Fruit fly (Drosophila melanogaster) whole organism, adult: ENCODE results near the gene Jwa.

Experiments
- CG11617 ChIP-seq: fragments of 200-800 bp; sonication (Bioruptor generic); optimal IDR thresholded peaks from 2 replicates; lab custom pipeline; 2017; ENCODE audit warnings: mild to moderate bottlenecking, missing biosample characterization, missing genetic modification reagents, missing genetic modification characterization
- CG12768 ChIP-seq: fragments of 200-800 bp; sonication (Bioruptor generic); optimal IDR thresholded peaks from 2 replicates; lab custom pipeline; 2017; ENCODE audit warnings: missing biosample characterization, missing genetic modification characterization, mild to moderate bottlenecking, moderate library complexity, missing genetic modification reagents
- CG14711 ChIP-seq: fragments of 200-800 bp; sonication (Bioruptor generic); optimal IDR thresholded peaks from 2 replicates; lab custom pipeline; 2018; ENCODE audit warnings: missing biosample characterization, mild to moderate bottlenecking, missing genetic modification characterization, moderate library complexity
- Clk ChIP-seq: fragments of 200-800 bp; sonication (Bioruptor generic); optimal IDR thresholded peaks from 2 replicates; lab custom pipeline; 2017; ENCODE audit warnings: missing biosample characterization, missing genetic modification characterization
- Crg-1 ChIP-seq: fragments of 200-800 bp; sonication (Bioruptor generic); optimal IDR thresholded peaks from 2 replicates; lab custom pipeline; 2016; ENCODE audit warnings: missing biosample characterization, missing genetic modification characterization
- Hr96 ChIP-seq: fragments of 200-800 bp; sonication (Bioruptor generic); optimal IDR thresholded peaks from 2 replicates; lab custom pipeline; 2016; ENCODE audit warnings: missing biosample characterization, missing genetic modification characterization
- Mnt ChIP-seq: fragments of 200-800 bp; sonication (Bioruptor generic); optimal IDR thresholded peaks from 2 replicates; lab custom pipeline; 2016; ENCODE audit warnings: missing biosample characterization, mild to moderate bottlenecking, missing genetic modification characterization
- bab1 ChIP-seq: fragments of 200-800 bp; sonication (Bioruptor generic); optimal IDR thresholded peaks from 3 replicates; lab custom pipeline; 2019; ENCODE audit warnings: missing biosample characterization, mild to moderate bottlenecking, missing genetic modification characterization, moderate library complexity
- cic ChIP-seq: fragments of 200-800 bp; sonication (Bioruptor generic); optimal IDR thresholded peaks from 2 replicates; lab custom pipeline; 2017; ENCODE audit warnings: missing biosample characterization, mild to moderate bottlenecking, missing genetic modification characterization, moderate library complexity
- cnc ChIP-seq, 2 experiments: fragments of >200 bp; optimal IDR thresholded peaks; 2 replicates each; lab custom pipeline; 2017
- kay ChIP-seq: fragments of 200-800 bp; sonication (Bioruptor generic); peaks from one replicate; lab custom pipeline; 2016; ENCODE audit warnings: missing biosample characterization, missing genetic modification characterization, borderline replicate concordance
- ovo ChIP-seq: fragments of 200-800 bp; sonication (Bioruptor generic); optimal IDR thresholded peaks from 2 replicates; lab custom pipeline; 2016; ENCODE audit warnings: missing biosample characterization, missing genetic modification characterization
- pad ChIP-seq: fragments of 200-800 bp; sonication (Bioruptor generic); optimal IDR thresholded peaks from 3 replicates; lab custom pipeline; 2017; ENCODE audit warnings: missing biosample characterization, missing genetic modification characterization, mild to moderate bottlenecking, moderate library complexity, missing genetic modification reagents
- toe ChIP-seq: fragments of 200-800 bp; sonication (Bioruptor generic); optimal IDR thresholded peaks from 2 replicates; lab custom pipeline; 2016; ENCODE audit warnings: missing biosample characterization, missing genetic modification characterization

Jwa gene

DNA sequence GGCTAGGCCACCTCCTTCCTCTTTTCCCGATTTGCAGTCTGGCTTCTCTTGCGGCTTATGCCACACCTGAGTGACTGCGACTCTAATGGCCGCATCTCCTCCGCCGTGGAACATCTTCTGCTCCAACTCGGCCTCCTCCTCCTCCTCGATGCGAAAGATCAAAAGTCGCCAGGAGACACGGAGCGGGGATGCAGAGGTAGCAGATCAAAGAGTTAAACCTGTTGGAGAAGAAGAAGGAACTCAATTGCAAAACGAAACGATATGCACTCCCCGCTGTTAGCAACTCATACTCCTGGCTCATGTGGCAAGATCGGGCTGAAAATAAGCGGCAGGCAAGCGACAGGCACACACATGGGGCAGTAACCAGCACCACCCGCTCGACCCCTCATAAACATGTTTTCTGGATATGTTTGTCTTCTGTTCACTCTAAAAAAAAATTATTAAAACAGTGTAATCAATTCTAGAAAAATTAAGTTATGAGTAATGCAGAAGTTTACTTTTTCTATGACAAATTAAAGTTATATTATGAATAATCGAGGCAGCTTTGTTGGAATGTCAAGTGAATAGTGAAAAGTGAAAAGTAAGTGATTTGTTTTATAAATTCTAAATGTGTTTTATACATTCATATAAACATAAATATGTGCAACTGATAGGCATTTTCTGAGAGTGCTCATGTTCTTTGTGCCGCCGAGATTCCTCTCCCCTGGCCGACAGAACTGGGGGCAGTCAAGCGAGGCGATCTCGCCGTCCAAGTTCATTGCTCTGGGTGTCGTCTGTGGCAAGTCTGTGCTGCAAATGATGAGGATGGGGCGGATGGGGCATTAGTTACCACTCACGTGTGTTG is 40.6 kb downstream of the Jwa start:
- TF ChIP-seq Clk (GFP tag; lab: Kevin White, UChicago), result no peak
- no peak for TF ChIP-seq CG14711 (tag; lab: Kevin White, UChicago)
- no peak for TF ChIP-seq cnc (optimal IDR thresholded peaks at IDR 0.05; lab: Kevin White, UChicago)
- TF ChIP-seq Crg-1 (GFP tag; lab: Kevin White, UChicago), result no peak
- no peak for TF ChIP-seq cic
- TF ChIP-seq pad (GFP tag; lab: Kevin White, UChicago), result no peak

DNA sequence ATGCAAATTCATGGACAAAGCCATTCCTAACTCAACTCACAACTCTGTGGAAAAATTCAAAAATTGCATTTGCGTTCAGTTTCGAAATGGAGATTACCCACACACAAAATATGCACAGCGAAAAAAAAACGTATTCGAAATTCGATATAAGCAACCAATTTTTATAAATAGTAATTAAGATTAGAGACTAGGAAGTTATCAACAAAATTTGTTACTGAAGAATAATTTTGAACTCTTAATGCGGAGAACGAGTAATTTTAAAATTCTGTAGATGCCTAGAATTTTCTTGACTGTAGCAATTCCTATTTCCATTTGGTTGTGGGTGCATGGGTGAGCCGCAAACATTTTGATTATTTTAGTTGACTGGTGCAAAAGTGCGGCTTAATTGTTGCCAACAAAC is 42.1 kb downstream of the Jwa start:
- peak; percentile 6 for TF ChIP-seq kay
- no peak for TF ChIP-seq bab1 (GFP tag; lab: Kevin White, UChicago)

DNA sequence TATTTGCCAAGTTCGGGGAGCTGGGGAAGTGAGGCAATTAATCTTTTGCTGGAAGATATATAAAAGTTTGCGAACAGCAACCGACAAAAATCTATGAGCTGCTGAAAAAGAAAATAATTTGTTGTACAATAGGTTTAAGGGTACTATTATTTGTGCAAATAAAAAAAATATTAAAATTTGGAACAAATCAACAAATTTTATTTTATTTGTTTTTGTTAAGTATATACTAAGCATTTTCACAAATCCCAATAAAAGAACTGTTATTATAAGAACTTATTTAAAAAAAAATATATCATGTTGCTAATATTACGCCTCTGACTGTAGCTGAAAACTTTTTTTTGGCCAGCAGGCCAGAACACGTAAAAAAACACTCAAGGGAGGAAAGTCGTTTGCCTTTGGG is 47.4 kb downstream of the Jwa start:
- TF ChIP-seq CG11617 (GFP tag; lab: Kevin White, UChicago) (no peak), pad (GFP tag; lab: Kevin White, UChicago) (no peak), CG12768 (GFP tag; lab: Kevin White, UChicago) (no peak), toe (no peak), cic (no peak)

DNA sequence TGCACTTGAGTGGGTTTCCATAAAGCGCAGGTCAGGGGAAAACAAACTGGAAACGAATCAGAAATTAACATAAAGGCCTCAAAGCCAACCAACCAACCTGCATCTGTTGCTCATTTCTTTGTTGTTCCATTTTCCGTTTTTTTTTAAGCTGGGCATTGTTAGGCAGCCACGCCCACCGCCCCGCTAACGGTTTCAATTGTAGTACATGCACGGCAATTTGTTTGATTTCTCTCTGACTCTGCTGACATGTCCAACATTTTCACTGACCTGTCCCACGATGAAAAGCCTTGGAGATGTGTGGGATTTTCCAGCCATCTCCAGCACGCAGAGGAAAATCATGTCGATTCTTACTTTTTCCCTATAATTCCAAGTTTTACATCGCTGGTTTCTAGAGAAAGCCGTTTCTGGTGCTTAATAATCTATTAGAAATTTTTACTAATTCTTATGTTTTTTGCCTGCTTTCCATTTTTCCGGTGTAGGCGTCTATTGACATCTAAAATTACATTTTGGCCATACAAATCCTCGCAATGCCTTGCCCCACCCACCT is 48.7 kb downstream of the Jwa start:
- no peak for TF ChIP-seq Clk (GFP tag; lab: Kevin White, UChicago)
- TF ChIP-seq CG11617 (GFP tag; lab: Kevin White, UChicago), result no peak
- TF ChIP-seq Mnt, result no peak
- TF ChIP-seq CG14711 (tag; lab: Kevin White, UChicago), result no peak
- no peak for TF ChIP-seq CG12768 (GFP tag; lab: Kevin White, UChicago)
- no peak for TF ChIP-seq pad (GFP tag; lab: Kevin White, UChicago)
- TF ChIP-seq ovo (GFP tag; lab: Kevin White, UChicago), result no peak
- TF ChIP-seq Crg-1 (GFP tag; lab: Kevin White, UChicago), result no peak
- no peak for TF ChIP-seq Hr96
- TF ChIP-seq bab1 (GFP tag; lab: Kevin White, UChicago), result no peak
